Fruit fly (Drosophila melanogaster) whole organism, embryonic: ENCODE data around the gene Pnn.
A peak's percentile ranks its signal among the peaks of the same experiment; 100 is the strongest.

Source experiments
- BEAF-32 ChIP-seq: fragments of 200-800 bp; sonication (Bioruptor generic); optimal IDR thresholded peaks from 3 replicates; lab custom pipeline; 2017; ENCODE audit warnings: missing biosample characterization, missing genetic modification characterization, mild to moderate bottlenecking, moderate library complexity, missing genetic modification reagents
- CG13894 ChIP-seq: fragments of 200-800 bp; sonication (Bioruptor generic); optimal IDR thresholded peaks from 3 replicates; lab custom pipeline; 2018; ENCODE audit warnings: missing biosample characterization, mild to moderate bottlenecking, missing genetic modification characterization, moderate library complexity
- CG15073 ChIP-seq: fragments of 200-800 bp; sonication (Bioruptor generic); optimal IDR thresholded peaks from 2 replicates; lab custom pipeline; 2016; ENCODE audit warnings: missing biosample characterization, missing genetic modification characterization
- CG17829 ChIP-seq: fragments of 200-800 bp; optimal IDR thresholded peaks from 2 replicates; lab custom pipeline; 2019; ENCODE audit warnings: missing biosample characterization, mild to moderate bottlenecking, missing genetic modification characterization, moderate library complexity
- CG17912 ChIP-seq: fragments of 200-800 bp; sonication (Bioruptor generic); optimal IDR thresholded peaks from 2 replicates; lab custom pipeline; 2018; ENCODE audit warnings: missing biosample characterization, mild to moderate bottlenecking, missing genetic modification characterization
- CG2116 ChIP-seq: fragments of 200-800 bp; sonication (Bioruptor generic); optimal IDR thresholded peaks from 3 replicates; lab custom pipeline; 2018; ENCODE audit warnings: missing biosample characterization, mild to moderate bottlenecking, missing genetic modification characterization
- CG2129 ChIP-seq: fragments of 200-800 bp; sonication (Bioruptor generic); IDR thresholded peaks from 2 replicates; pipeline ENCODE4 v1.3.6; 2022; ENCODE audit warnings: missing biosample characterization, missing genetic modification characterization; ENCODE audit not compliant: partially characterized antibody
- CG30020 ChIP-seq: fragments of 200-800 bp; optimal IDR thresholded peaks from 2 replicates; lab custom pipeline; 2019; ENCODE audit warnings: missing biosample characterization, mild to moderate bottlenecking, missing genetic modification characterization, moderate library complexity
- CG33557 ChIP-seq: fragments of 200-800 bp; sonication (Bioruptor generic); optimal IDR thresholded peaks from 2 replicates; lab custom pipeline; 2019; ENCODE audit warnings: missing biosample characterization, mild to moderate bottlenecking, missing genetic modification characterization, moderate library complexity
- CG34376 ChIP-seq: fragments of 200-800 bp; sonication (Bioruptor generic); optimal IDR thresholded peaks from 2 replicates; lab custom pipeline; 2018; ENCODE audit warnings: missing biosample characterization, mild to moderate bottlenecking, missing genetic modification characterization
- CG4707 ChIP-seq: fragments of 200-800 bp; sonication (Bioruptor generic); optimal IDR thresholded peaks from 2 replicates; lab custom pipeline; 2018; ENCODE audit warnings: missing biosample characterization, mild to moderate bottlenecking, missing genetic modification characterization, moderate library complexity
- CG6272 ChIP-seq: fragments of 200-800 bp; sonication (Bioruptor generic); IDR thresholded peaks from 2 replicates; pipeline ENCODE4 v1.3.6; 2022; ENCODE audit warnings: missing biosample characterization, missing genetic modification characterization
- CG6813 ChIP-seq: fragments of 200-800 bp; sonication (Bioruptor generic); optimal IDR thresholded peaks from 2 replicates; lab custom pipeline; 2017; ENCODE audit warnings: missing biosample characterization, missing genetic modification characterization, mild to moderate bottlenecking, moderate library complexity, missing genetic modification reagents
- CG7987 ChIP-seq: fragments of 200-800 bp; sonication (Bioruptor generic); optimal IDR thresholded peaks from 2 replicates; lab custom pipeline; 2018; ENCODE audit warnings: missing biosample characterization, mild to moderate bottlenecking, missing genetic modification characterization, moderate library complexity
- CkIIα-i1 ChIP-seq: fragments of 200-800 bp; sonication (Bioruptor generic); IDR thresholded peaks from 2 replicates; pipeline ENCODE4 v1.3.6; 2022; ENCODE audit warnings: missing biosample characterization, missing genetic modification characterization
- Dip3 ChIP-seq: fragments of 200-800 bp; sonication (Bioruptor generic); optimal IDR thresholded peaks from 3 replicates; lab custom pipeline; 2016; ENCODE audit warnings: missing biosample characterization, missing genetic modification characterization
- Dll ChIP-seq: fragments of 200-800 bp; sonication (Bioruptor generic); IDR thresholded peaks from 4 replicates; pipeline ENCODE4 v1.3.6; 2022; ENCODE audit warnings: missing biosample characterization, missing genetic modification characterization; ENCODE audit not compliant: partially characterized antibody
- Dp ChIP-seq: fragments of 200-800 bp; sonication (Bioruptor generic); optimal IDR thresholded peaks from 2 replicates; lab custom pipeline; 2018; ENCODE audit warnings: missing biosample characterization, mild to moderate bottlenecking, missing genetic modification characterization, moderate library complexity
- Dref ChIP-seq: fragments of 200-800 bp; sonication (Bioruptor generic); IDR thresholded peaks from 2 replicates; pipeline ENCODE4 v1.3.6; 2022; ENCODE audit warnings: missing biosample characterization, missing genetic modification characterization
- Hr39 ChIP-seq: fragments of >200 bp; optimal IDR thresholded peaks from 2 replicates; lab custom pipeline; 2017
- MTF-1 ChIP-seq: fragments of 200-800 bp; sonication (Bioruptor generic); optimal IDR thresholded peaks from 2 replicates; lab custom pipeline; 2018; ENCODE audit warnings: missing biosample characterization, mild to moderate bottlenecking, missing genetic modification characterization, borderline replicate concordance
- NFAT ChIP-seq: fragments of 200-800 bp; sonication (Bioruptor generic); IDR thresholded peaks from 2 replicates; pipeline ENCODE4 v1.3.6; 2022; ENCODE audit warnings: missing biosample characterization, missing genetic modification characterization
- Rx ChIP-seq: fragments of 200-800 bp; sonication (Bioruptor generic); IDR thresholded peaks from 2 replicates; pipeline ENCODE4 v1.3.6; 2022; ENCODE audit warnings: missing biosample characterization, missing genetic modification characterization
- Scr ChIP-seq: fragments of 200-800 bp; sonication (Bioruptor generic); IDR thresholded peaks from 2 replicates; pipeline ENCODE4 v1.3.6; 2022; ENCODE audit warnings: missing biosample characterization, missing genetic modification characterization; ENCODE audit not compliant: partially characterized antibody
- Xbp1 ChIP-seq: fragments of 200-800 bp; sonication (Bioruptor generic); optimal IDR thresholded peaks from 3 replicates; lab custom pipeline; 2016; ENCODE audit warnings: missing biosample characterization, mild to moderate bottlenecking, missing genetic modification characterization
- YL-1 ChIP-seq: fragments of 200-800 bp; sonication (Bioruptor generic); optimal IDR thresholded peaks from 3 replicates; lab custom pipeline; 2017; ENCODE audit warnings: missing biosample characterization, mild to moderate bottlenecking, missing genetic modification characterization
- bbx ChIP-seq: fragments of 200-800 bp; sonication (Bioruptor generic); IDR thresholded peaks from 2 replicates; pipeline ENCODE4 v1.3.6; 2022; ENCODE audit warnings: missing biosample characterization, missing genetic modification characterization; ENCODE audit not compliant: partially characterized antibody
- chn ChIP-seq: fragments of 200-800 bp; sonication (Bioruptor generic); optimal IDR thresholded peaks from 2 replicates; lab custom pipeline; 2016; ENCODE audit warnings: missing biosample characterization, missing genetic modification characterization
- crc ChIP-seq: fragments of 200-800 bp; sonication (Bioruptor generic); optimal IDR thresholded peaks from 2 replicates; lab custom pipeline; 2016; ENCODE audit warnings: missing biosample characterization, missing genetic modification characterization
- dysf ChIP-seq: fragments of 200-800 bp; sonication (Bioruptor generic); IDR thresholded peaks from 3 replicates; pipeline ENCODE4 v1.3.6; 2022; ENCODE audit warnings: missing biosample characterization, missing genetic modification characterization
- fd102C ChIP-seq: fragments of 200-800 bp; sonication (Bioruptor generic); optimal IDR thresholded peaks from 2 replicates; lab custom pipeline; 2018; ENCODE audit warnings: missing biosample characterization, mild to moderate bottlenecking, missing genetic modification characterization, moderate library complexity
- fd3F ChIP-seq: fragments of 200-800 bp; sonication (Bioruptor generic); optimal IDR thresholded peaks from 2 replicates; lab custom pipeline; 2018; ENCODE audit warnings: missing biosample characterization, mild to moderate bottlenecking, missing genetic modification characterization, moderate library complexity
- gt ChIP-seq: fragments of 200-800 bp; sonication (Bioruptor generic); IDR thresholded peaks from 2 replicates; pipeline ENCODE4 v1.3.6; 2022; ENCODE audit warnings: missing biosample characterization, missing genetic modification characterization
- hb ChIP-seq: fragments of 200-800 bp; sonication (Bioruptor generic); IDR thresholded peaks from 3 replicates; pipeline ENCODE4 v1.3.6; 2022; ENCODE audit warnings: missing biosample characterization, missing genetic modification characterization; ENCODE audit not compliant: partially characterized antibody
- inv ChIP-seq: fragments of 200-800 bp; sonication (Bioruptor generic); IDR thresholded peaks from 2 replicates; pipeline ENCODE4 v1.3.6; 2022; ENCODE audit warnings: missing biosample characterization, missing genetic modification characterization; ENCODE audit not compliant: partially characterized antibody
- jigr1 ChIP-seq: fragments of 200-800 bp; sonication (Bioruptor generic); IDR thresholded peaks from 3 replicates; pipeline ENCODE4 v1.3.6; 2022; ENCODE audit warnings: missing biosample characterization, missing genetic modification characterization
- kah ChIP-seq: fragments of 200-800 bp; sonication (Bioruptor generic); optimal IDR thresholded peaks from 2 replicates; lab custom pipeline; 2018; ENCODE audit warnings: missing biosample characterization, mild to moderate bottlenecking, missing genetic modification characterization
- lmd ChIP-seq: fragments of 200-800 bp; sonication (Bioruptor generic); IDR thresholded peaks from 2 replicates; pipeline ENCODE4 v1.3.6; 2022; ENCODE audit warnings: missing biosample characterization, missing genetic modification characterization
- luna ChIP-seq: fragments of 200-800 bp; sonication (Bioruptor generic); optimal IDR thresholded peaks from 2 replicates; lab custom pipeline; 2016; ENCODE audit warnings: missing biosample characterization, missing genetic modification characterization
- mld ChIP-seq: fragments of 200-800 bp; sonication (Bioruptor generic); IDR thresholded peaks from 3 replicates; pipeline ENCODE4 v1.3.6; 2022; ENCODE audit warnings: missing biosample characterization, missing genetic modification characterization; ENCODE audit not compliant: partially characterized antibody
- nerfin-2 ChIP-seq: fragments of 200-800 bp; sonication (Bioruptor generic); IDR thresholded peaks from 2 replicates; pipeline ENCODE4 v1.3.6; 2022; ENCODE audit warnings: missing biosample characterization, missing genetic modification characterization; ENCODE audit not compliant: partially characterized antibody
- nmo ChIP-seq: fragments of 200-800 bp; sonication (Bioruptor generic); optimal IDR thresholded peaks from 2 replicates; lab custom pipeline; 2018; ENCODE audit warnings: missing biosample characterization, mild to moderate bottlenecking, missing genetic modification characterization, moderate library complexity
- org-1 ChIP-seq: fragments of 200-800 bp; sonication (Bioruptor generic); optimal IDR thresholded peaks from 2 replicates; lab custom pipeline; 2017; ENCODE audit warnings: missing biosample characterization, missing genetic modification characterization
- phol ChIP-seq: fragments of 200-800 bp; sonication (Bioruptor generic); optimal IDR thresholded peaks from 3 replicates; lab custom pipeline; 2018; ENCODE audit warnings: missing biosample characterization, mild to moderate bottlenecking, missing genetic modification characterization, moderate library complexity
- pnt ChIP-seq: fragments of 200-800 bp; sonication (Bioruptor generic); optimal IDR thresholded peaks from 3 replicates; lab custom pipeline; 2016; ENCODE audit warnings: missing biosample characterization, missing genetic modification characterization
- pum ChIP-seq: fragments of 200-800 bp; sonication (Bioruptor generic); optimal IDR thresholded peaks from 2 replicates; lab custom pipeline; 2016; ENCODE audit warnings: missing biosample characterization, missing genetic modification characterization
- sens ChIP-seq: fragments of 200-800 bp; sonication (Bioruptor generic); peaks from one replicate; lab custom pipeline; 2016; ENCODE audit warnings: missing biosample characterization, missing genetic modification characterization
- slbo ChIP-seq: fragments of 200-800 bp; sonication (Bioruptor generic); IDR thresholded peaks from 2 replicates; pipeline ENCODE4 v1.3.6; 2022; ENCODE audit warnings: missing biosample characterization, missing genetic modification characterization
- stwl ChIP-seq: fragments of 200-800 bp; sonication (Bioruptor generic); optimal IDR thresholded peaks from 3 replicates; lab custom pipeline; 2018; ENCODE audit warnings: missing biosample characterization, mild to moderate bottlenecking, missing genetic modification characterization, moderate library complexity
- vnd ChIP-seq: fragments of 200-800 bp; sonication (Bioruptor generic); IDR thresholded peaks from 3 replicates; pipeline ENCODE4 v1.3.6; 2022; ENCODE audit warnings: missing biosample characterization, missing genetic modification characterization; ENCODE audit not compliant: partially characterized antibody

The Pnn gene

DNA sequence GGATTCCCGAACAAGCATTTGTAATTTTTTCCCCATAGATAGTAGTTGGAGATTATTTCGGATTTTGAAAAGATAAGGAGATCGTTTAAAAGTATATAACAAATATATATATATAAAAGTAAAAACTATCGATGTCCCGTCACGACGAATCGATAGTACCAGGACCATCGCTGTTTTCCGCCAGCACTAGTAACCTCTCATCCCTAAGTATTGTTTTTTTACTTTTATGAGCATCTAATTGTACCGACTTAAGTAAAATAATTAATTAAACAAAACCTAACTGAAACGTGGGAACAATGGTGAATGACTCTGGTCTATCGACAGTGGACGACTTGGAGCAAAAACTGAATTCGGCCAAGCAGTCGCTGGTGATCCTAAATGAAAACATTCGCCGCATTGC is at the start of gene Pnn (continued):
- TF ChIP-seq CkIIα-i1 (GFP tag; lab: Robert Waterston, UW), result no peak
- peak; percentile 90 for TF ChIP-seq vnd (GFP tag; lab: Robert Waterston, UW)
- TF ChIP-seq crc (GFP tag; lab: Kevin White, UChicago), result no peak
- peak; percentile 35 for TF ChIP-seq sens (GFP tag; lab: Kevin White, UChicago)
- TF ChIP-seq Dip3 (GFP tag; lab: Kevin White, UChicago), result no peak
- no peak for TF ChIP-seq CG4707
- TF ChIP-seq YL-1 (GFP tag; lab: Kevin White, UChicago), result peak; percentile 21
- TF ChIP-seq gt (GFP tag; lab: Robert Waterston, UW), result no peak
- peak; percentile 86 for TF ChIP-seq inv (GFP tag; lab: Robert Waterston, UW)
- TF ChIP-seq MTF-1 (GFP tag; lab: Kevin White, UChicago), result no peak
- TF ChIP-seq mld (GFP tag; lab: Robert Waterston, UW), result peak; percentile 68; the same call in 1 of the 3 replicates
- no peak for TF ChIP-seq Hr39
- TF ChIP-seq BEAF-32, result peak; percentile 84
- TF ChIP-seq Dll (GFP tag; lab: Robert Waterston, UW), result peak; percentile 91
- TF ChIP-seq CG6813 (GFP tag; lab: Kevin White, UChicago), result no peak
- peak; percentile 81 for TF ChIP-seq CG2129 (GFP tag; lab: Robert Waterston, UW)
- peak; percentile 32 for TF ChIP-seq stwl (tag; lab: Kevin White, UChicago)
- no peak for TF ChIP-seq jigr1 (GFP tag; lab: Robert Waterston, UW)
- TF ChIP-seq CG7987 (GFP tag; lab: Kevin White, UChicago), result no peak
- TF ChIP-seq nmo (GFP tag; lab: Kevin White, UChicago), result peak; percentile 47
- TF ChIP-seq Rx, result no peak
- peak; percentile 27 for TF ChIP-seq Dp (GFP tag; lab: Kevin White, UChicago)
- TF ChIP-seq Scr, result peak; percentile 93
- no peak for TF ChIP-seq CG15073 (GFP tag; lab: Kevin White, UChicago)
- TF ChIP-seq dysf (GFP tag; lab: Robert Waterston, UW), result no peak
- TF ChIP-seq luna (GFP tag; lab: Kevin White, UChicago), result no peak
- no peak for TF ChIP-seq CG17912 (GFP tag; lab: Kevin White, UChicago)
- peak; percentile 30; the same call in 1 of the 2 replicates for TF ChIP-seq NFAT (GFP tag; lab: Robert Waterston, UW)
- no peak for TF ChIP-seq fd102C (GFP tag; lab: Kevin White, UChicago)
- no peak for TF ChIP-seq CG6272 (GFP tag; lab: Robert Waterston, UW)
- TF ChIP-seq nerfin-2, result peak; percentile 69
- TF ChIP-seq org-1 (GFP tag; lab: Kevin White, UChicago), result no peak
- peak; percentile 88 for TF ChIP-seq bbx
- TF ChIP-seq fd3F (GFP tag; lab: Kevin White, UChicago), result no peak
- peak; percentile 6 for TF ChIP-seq Xbp1 (GFP tag; lab: Kevin White, UChicago)
- peak; percentile 24 for TF ChIP-seq CG17829 (tag; lab: Kevin White, UChicago)
- TF ChIP-seq kah, result no peak
- peak; percentile 21 for TF ChIP-seq phol (tag; lab: Kevin White, UChicago)
- no peak for TF ChIP-seq pum
- TF ChIP-seq CG33557 (GFP tag; lab: Kevin White, UChicago), result no peak
- peak; percentile 63 for TF ChIP-seq CG30020 (tag; lab: Kevin White, UChicago)
- TF ChIP-seq CG34376 (GFP tag; lab: Kevin White, UChicago), result no peak
- TF ChIP-seq chn, result no peak
- peak; percentile 77 for TF ChIP-seq CG13894 (tag; lab: Kevin White, UChicago)
- TF ChIP-seq hb (GFP tag; lab: Robert Waterston, UW), result peak; percentile 86
- TF ChIP-seq CG2116 (GFP tag; lab: Kevin White, UChicago), result peak; percentile 44
- no peak for TF ChIP-seq slbo (GFP tag; lab: Robert Waterston, UW)
- TF ChIP-seq pnt, result no peak
- no peak for TF ChIP-seq lmd (GFP tag; lab: Robert Waterston, UW)
- peak; percentile 81 for TF ChIP-seq Dref (GFP tag; lab: Robert Waterston, UW)
